Fruit fly (Drosophila melanogaster) whole organism, wandering third instar larva: ENCODE results near the gene CG13999.

Source experiments
- CG32264 ChIP-seq: fragments of 200-800 bp; sonication (Bioruptor generic); optimal IDR thresholded peaks from 2 replicates; lab custom pipeline; 2016; ENCODE audit warnings: missing biosample characterization, missing genetic modification characterization
- CG9705 ChIP-seq: fragments of 200-800 bp; sonication (Bioruptor generic); optimal IDR thresholded peaks from 2 replicates; lab custom pipeline; 2018; ENCODE audit warnings: missing biosample characterization, mild to moderate bottlenecking, missing genetic modification characterization
- CrebA ChIP-seq: fragments of 200-800 bp; sonication (Bioruptor generic); optimal IDR thresholded peaks from 2 replicates; lab custom pipeline; 2016; ENCODE audit warnings: missing biosample characterization, mild to moderate bottlenecking, missing genetic modification characterization, borderline replicate concordance
- Dfd ChIP-seq: fragments of >200 bp; optimal IDR thresholded peaks from 2 replicates; lab custom pipeline; 2017; ENCODE audit warnings: missing biosample characterization, missing genetic modification characterization
- Dif ChIP-seq: fragments of 200-275, 200-300 bp; sonication (Bioruptor generic); optimal IDR thresholded peaks from 2 replicates; lab custom pipeline; 2018; ENCODE audit warnings: missing biosample characterization, missing genetic modification characterization; ENCODE audit not compliant: partially characterized antibody
- GATAd ChIP-seq: sonication (Bioruptor generic); optimal IDR thresholded peaks from 2 replicates; lab custom pipeline; 2016; ENCODE audit warnings: missing biosample characterization, missing genetic modification characterization
- HLH106 ChIP-seq: fragments of 200-800 bp; optimal IDR thresholded peaks from 3 replicates; lab custom pipeline; 2019; ENCODE audit warnings: missing biosample characterization, mild to moderate bottlenecking, missing genetic modification characterization, moderate library complexity
- Hnf4 ChIP-seq: fragments of 200-800 bp; sonication (Bioruptor generic); optimal IDR thresholded peaks from 2 replicates; lab custom pipeline; 2016; ENCODE audit warnings: missing biosample characterization, mild to moderate bottlenecking, missing genetic modification characterization
- Hr78 ChIP-seq: fragments of >200 bp; optimal IDR thresholded peaks from 2 replicates; lab custom pipeline; 2017; ENCODE audit warnings: missing biosample characterization, missing genetic modification characterization
- Hr83 ChIP-seq: fragments of 200-300 bp; sonication (Bioruptor generic); optimal IDR thresholded peaks from 2 replicates; lab custom pipeline; 2016; ENCODE audit warnings: missing biosample characterization, mild to moderate bottlenecking, missing genetic modification characterization, moderate library complexity; ENCODE audit not compliant: poor library complexity, severe bottlenecking
- Jra ChIP-seq: sonication (Bioruptor generic); optimal IDR thresholded peaks from 2 replicates; lab custom pipeline; 2016; ENCODE audit warnings: missing biosample characterization, missing genetic modification characterization
- Mio ChIP-seq: sonication (Bioruptor generic); optimal IDR thresholded peaks from 2 replicates; lab custom pipeline; 2016; ENCODE audit warnings: missing biosample characterization, missing genetic modification characterization
- Myc ChIP-seq: fragments of >200 bp; optimal IDR thresholded peaks from 2 replicates; lab custom pipeline; 2017
- N ChIP-seq: fragments of >200 bp; optimal IDR thresholded peaks from 2 replicates; lab custom pipeline; 2018; ENCODE audit warnings: missing biosample characterization, missing external identifiers, missing genetic modification characterization
- OdsH ChIP-seq: fragments of 200-800 bp; sonication (Bioruptor generic); optimal IDR thresholded peaks from 2 replicates; lab custom pipeline; 2016; ENCODE audit warnings: missing biosample characterization, mild to moderate bottlenecking, missing genetic modification characterization
- Rel ChIP-seq, 2 experiments: fragments of 200-800 bp; sonication (Bioruptor generic) in 1 of 2; optimal IDR thresholded peaks; 2 replicates in 1 of 2; 3 replicates in 1 of 2; lab custom pipeline; 2016 to 2019; ENCODE audit warnings: mild to moderate bottlenecking in 2 of 2, missing biosample characterization in 2 of 2, missing genetic modification characterization in 2 of 2, moderate library complexity in 1 of 2
- Sp1 ChIP-seq: fragments of 200-800 bp; sonication (Bioruptor generic); optimal IDR thresholded peaks from 3 replicates; lab custom pipeline; 2019; ENCODE audit warnings: missing biosample characterization, mild to moderate bottlenecking, missing genetic modification characterization, moderate library complexity
- Vsx2 ChIP-seq: fragments of 200-300, 225-300 bp; sonication (Bioruptor generic); optimal IDR thresholded peaks from 2 replicates; lab custom pipeline; 2018; ENCODE audit warnings: missing biosample characterization, missing genetic modification characterization; ENCODE audit not compliant: partially characterized antibody
- br ChIP-seq: fragments of 200-800 bp; sonication (Bioruptor generic); optimal IDR thresholded peaks from 2 replicates; lab custom pipeline; 2016; ENCODE audit warnings: missing biosample characterization, missing genetic modification characterization
- brk ChIP-seq: fragments of 200-800 bp; sonication (Bioruptor generic); optimal IDR thresholded peaks from 2 replicates; lab custom pipeline; 2016; ENCODE audit warnings: missing biosample characterization, mild to moderate bottlenecking, missing genetic modification characterization
- dl ChIP-seq, 2 experiments: fragments of 175-275, 200-275 bp in 1 of 2; fragments of 200-275 bp in 1 of 2; sonication (Bioruptor generic); optimal IDR thresholded peaks; lab custom pipeline; 2018; ENCODE audit warnings: mild to moderate bottlenecking in 2 of 2, missing biosample characterization in 2 of 2, missing genetic modification characterization in 2 of 2, moderate library complexity in 2 of 2; ENCODE audit not compliant: partially characterized antibody in 2 of 2, insufficient read depth in 1 of 2
- dmrt93B ChIP-seq: fragments of 200-800 bp; sonication (Bioruptor generic); optimal IDR thresholded peaks from 2 replicates; lab custom pipeline; 2018; ENCODE audit warnings: missing biosample characterization, mild to moderate bottlenecking, missing genetic modification characterization
- ey ChIP-seq: fragments of 200-800 bp; sonication (Bioruptor generic); optimal IDR thresholded peaks from 2 replicates; lab custom pipeline; 2016; ENCODE audit warnings: missing biosample characterization, missing genetic modification characterization
- foxo ChIP-seq, 2 experiments: fragments of 200-800 bp; sonication (Bioruptor generic); optimal IDR thresholded peaks; 2 replicates in 1 of 2; 3 replicates in 1 of 2; lab custom pipeline; 2016 to 2017; ENCODE audit warnings: missing biosample characterization in 2 of 2, missing genetic modification characterization in 2 of 2
- fru ChIP-seq: fragments of 200-800 bp; sonication (Bioruptor generic); optimal IDR thresholded peaks from 3 replicates; lab custom pipeline; 2016; ENCODE audit warnings: missing biosample characterization, mild to moderate bottlenecking, missing genetic modification characterization
- h ChIP-seq: fragments of 200-800 bp; sonication (Bioruptor generic); optimal IDR thresholded peaks from 3 replicates; lab custom pipeline; 2016; ENCODE audit warnings: missing biosample characterization, mild to moderate bottlenecking, missing genetic modification characterization
- jim ChIP-seq: fragments of 175-275, 200-325 bp; sonication (Bioruptor generic); optimal IDR thresholded peaks from 2 replicates; lab custom pipeline; 2016; ENCODE audit warnings: missing biosample characterization, mild to moderate bottlenecking, missing genetic modification characterization
- lola ChIP-seq: fragments of >200 bp; optimal IDR thresholded peaks from 2 replicates; lab custom pipeline; 2017; ENCODE audit warnings: missing biosample characterization, missing genetic modification characterization
- psq ChIP-seq: fragments of 200-800 bp; sonication (Bioruptor generic); optimal IDR thresholded peaks from 3 replicates; lab custom pipeline; 2017; ENCODE audit warnings: missing biosample characterization, mild to moderate bottlenecking, missing genetic modification characterization, moderate library complexity
- rgr ChIP-seq: fragments of 200-800 bp; sonication (Bioruptor generic); optimal IDR thresholded peaks from 3 replicates; lab custom pipeline; 2016; ENCODE audit warnings: missing biosample characterization, mild to moderate bottlenecking, missing genetic modification characterization
- sv ChIP-seq: fragments of 200-800 bp; sonication (Bioruptor generic); optimal IDR thresholded peaks from 3 replicates; lab custom pipeline; 2016; ENCODE audit warnings: missing biosample characterization, missing genetic modification characterization
- tai ChIP-seq: sonication (Bioruptor generic); optimal IDR thresholded peaks from 2 replicates; lab custom pipeline; 2016; ENCODE audit warnings: missing biosample characterization, missing genetic modification characterization
- usp ChIP-seq: fragments of >200 bp; optimal IDR thresholded peaks from 2 replicates; lab custom pipeline; 2017; ENCODE audit warnings: missing biosample characterization, missing genetic modification characterization
- woc ChIP-seq: sonication (Bioruptor generic); optimal IDR thresholded peaks from 2 replicates; lab custom pipeline; 2016; ENCODE audit warnings: missing biosample characterization, mild to moderate bottlenecking, missing genetic modification characterization

The CG13999 gene

dm6 chr2L:5981433-5982333, 25.4 kb upstream of the CG13999 start, which contains the start of gene eIF4A:
Gene eIF4A (plus strand): TSS chr2L:5981764.
- TF ChIP-seq Myc (lab: Kevin White, UChicago) (no peak), Hr78 (GFP tag; lab: Kevin White, UChicago) (no peak), CG9705 (peak; percentile 5), tai (GFP tag; lab: Kevin White, UChicago) (peak; percentile 21), dmrt93B (GFP tag; lab: Kevin White, UChicago) (peak; percentile 50), Dif (GFP tag; lab: Kevin White, UChicago) (peak; percentile 91), GATAd (GFP tag; lab: Kevin White, UChicago) (no peak), HLH106 (tag; lab: Kevin White, UChicago) (peak; percentile 14), rgr (GFP tag; lab: Kevin White, UChicago) (peak; percentile 0), dl (GFP tag; optimal IDR thresholded peaks at IDR 0.05; lab: Kevin White, UChicago; ENCODE audit: insufficient read depth in 1 of 2, partially characterized antibody in 2 of 2) (peak; percentile 70 to 84), br (no peak), Rel (GFP tag; optimal IDR thresholded peaks at IDR 0.05; lab: Kevin White, UChicago) (no peak), Rel (tag; optimal IDR thresholded peaks at IDR 0.05; lab: Kevin White, UChicago) (peak; percentile 100)
- TF ChIP-seq, all 38 proteins: peak for 8

- TF ChIP-seq Dfd (no peak), Mio (GFP tag; lab: Kevin White, UChicago) (no peak), h (GFP tag; lab: Kevin White, UChicago) (peak; percentile 39), rgr (GFP tag; lab: Kevin White, UChicago) (peak; percentile 29), Hnf4 (GFP tag; lab: Kevin White, UChicago) (peak; percentile 43), HLH106 (tag; lab: Kevin White, UChicago) (peak; percentile 36), tai (GFP tag; lab: Kevin White, UChicago) (peak; percentile 45), ey (GFP tag; lab: Kevin White, UChicago) (peak; percentile 45), fru (GFP tag; lab: Kevin White, UChicago) (peak; percentile 19), foxo (GFP tag; optimal IDR thresholded peaks at IDR 0.05; lab: Kevin White, UChicago) (peak in 1 of 2 experiments; percentile 53), woc (GFP tag; lab: Kevin White, UChicago) (peak; percentile 56), Rel (GFP tag; optimal IDR thresholded peaks at IDR 0.05; lab: Kevin White, UChicago) (no peak), Rel (tag; optimal IDR thresholded peaks at IDR 0.05; lab: Kevin White, UChicago) (peak; percentile 89), Vsx2 (GFP tag; lab: Kevin White, UChicago) (no peak), Hr83 (GFP tag; lab: Kevin White, UChicago) (peak; percentile 65), Sp1 (GFP tag; lab: Kevin White, UChicago) (peak; percentile 37), CrebA (GFP tag; lab: Kevin White, UChicago) (no peak)
Observed at dm6 chr2L:5980862-5981432, 24.7 kb upstream of the CG13999 start, which contains the start of gene chic. Gene chic (minus strand): TSS chr2L:5981018.

- peak; percentile 70 for TF ChIP-seq rgr (GFP tag; lab: Kevin White, UChicago)
- TF ChIP-seq Hnf4 (GFP tag; lab: Kevin White, UChicago), result peak; percentile 50
- TF ChIP-seq CrebA (GFP tag; lab: Kevin White, UChicago), result peak; percentile 84
- peak; percentile 45 to 46 for TF ChIP-seq foxo (GFP tag; optimal IDR thresholded peaks at IDR 0.05; lab: Kevin White, UChicago)
- peak; percentile 40 for TF ChIP-seq Mio (GFP tag; lab: Kevin White, UChicago)
- peak; percentile 95 for TF ChIP-seq Dif (GFP tag; lab: Kevin White, UChicago)
- no peak for TF ChIP-seq lola
- peak; percentile 56 for TF ChIP-seq psq (GFP tag; lab: Kevin White, UChicago)
- TF ChIP-seq Jra, result peak; percentile 98
- peak; percentile 35 for TF ChIP-seq ey (GFP tag; lab: Kevin White, UChicago)
- no peak for TF ChIP-seq jim (GFP tag; lab: Kevin White, UChicago)
- TF ChIP-seq tai (GFP tag; lab: Kevin White, UChicago), result no peak
- TF ChIP-seq br, result peak; percentile 62
- no peak for TF ChIP-seq Dfd
- TF ChIP-seq OdsH (GFP tag; lab: Kevin White, UChicago), result peak; percentile 54
- TF ChIP-seq h (GFP tag; lab: Kevin White, UChicago), result peak; percentile 77
- no peak for TF ChIP-seq CG9705
- peak; percentile 85 to 94 for TF ChIP-seq dl (GFP tag; optimal IDR thresholded peaks at IDR 0.05; lab: Kevin White, UChicago; ENCODE audit: insufficient read depth in 1 of 2, partially characterized antibody in 2 of 2)
- peak; percentile 71 for TF ChIP-seq Sp1 (GFP tag; lab: Kevin White, UChicago)
- TF ChIP-seq Rel (GFP tag; optimal IDR thresholded peaks at IDR 0.05; lab: Kevin White, UChicago), result peak; percentile 81
- TF ChIP-seq Rel (tag; optimal IDR thresholded peaks at IDR 0.05; lab: Kevin White, UChicago), result peak; percentile 71
- peak; percentile 31 for TF ChIP-seq CG32264 (GFP tag; lab: Kevin White, UChicago)
- TF ChIP-seq fru (GFP tag; lab: Kevin White, UChicago), result peak; percentile 25
- no peak for TF ChIP-seq N
- TF ChIP-seq usp (GFP tag; lab: Kevin White, UChicago), result no peak
- TF ChIP-seq brk (GFP tag; lab: Kevin White, UChicago), result peak; percentile 58
- peak; percentile 26 for TF ChIP-seq woc (GFP tag; lab: Kevin White, UChicago)
- peak; percentile 11 for TF ChIP-seq HLH106 (tag; lab: Kevin White, UChicago)
- TF ChIP-seq Hr83 (GFP tag; lab: Kevin White, UChicago), result peak; percentile 75
- no peak for TF ChIP-seq sv (GFP tag; lab: Kevin White, UChicago)
Observed at dm6 chr2L:5979957-5980861, 23.9 kb upstream of the CG13999 start.
